Worm (Caenorhabditis elegans) whole organism, early embryonic: ENCODE results near the gene Y47D7A.2.

Experiments
- ama-1 ChIP-seq: fragments of 150-350 bp; optimal IDR thresholded peaks from 2 replicates; lab custom pipeline; 2014
- ceh-13 ChIP-seq: fragments of 200-800 bp; sonication (Bioruptor generic); optimal IDR thresholded peaks from 2 replicates; lab custom pipeline; 2018; ENCODE audit warnings: mild to moderate bottlenecking, missing genetic modification characterization, missing compliant biosample characterization
- ets-7 ChIP-seq: sonication (generic microtip); optimal IDR thresholded peaks from 2 replicates; lab custom pipeline; 2016; ENCODE audit warnings: missing genotype, missing genetic modification characterization, missing compliant biosample characterization
- flt-1 ChIP-seq: fragments of 200-800 bp; sonication (Bioruptor generic); IDR thresholded peaks from 2 replicates; pipeline ENCODE4 v1.3.6; 2022; ENCODE audit warnings: missing genetic modification characterization, missing compliant biosample characterization
- hmg-4 ChIP-seq: fragments of 200-800 bp; sonication (Bioruptor generic); optimal IDR thresholded peaks from 2 replicates; lab custom pipeline; 2018; ENCODE audit warnings: mild to moderate bottlenecking, missing genetic modification characterization, missing compliant biosample characterization
- tra-4 ChIP-seq: sonication (generic microtip); optimal IDR thresholded peaks from 2 replicates; lab custom pipeline; 2017; ENCODE audit warnings: missing genetic modification characterization, missing compliant biosample characterization

ce11 chrV:4387916-4388315 is 32.2 kb upstream of the Y47D7A.2 start:
- TF ChIP-seq ceh-13 (GFP tag; lab: Kevin White, UChicago) = no peak
- TF ChIP-seq ets-7 (tag; lab: Kevin White, UChicago) = no peak
- TF ChIP-seq ama-1 = no peak
- no peak for TF ChIP-seq hmg-4 (GFP tag; lab: Kevin White, UChicago)
- no peak for TF ChIP-seq tra-4 (tag; lab: Kevin White, UChicago)
- TF ChIP-seq flt-1 = no peak
